Fruit fly (Drosophila melanogaster) whole organism, embryonic: ENCODE results near the gene CG11562.
A peak's percentile ranks its signal among the peaks of the same experiment; 100 is the strongest.

Experiments
- BtbVII ChIP-seq: fragments of 200-800 bp; sonication (Bioruptor generic); optimal IDR thresholded peaks from 3 replicates; lab custom pipeline; 2017; ENCODE audit warnings: missing biosample characterization, mild to moderate bottlenecking, missing genetic modification characterization
- CG10654 ChIP-seq: fragments of 200-800 bp; sonication (Bioruptor generic); optimal IDR thresholded peaks from 2 replicates; lab custom pipeline; 2016; ENCODE audit warnings: missing biosample characterization, missing genetic modification characterization
- CG11696 ChIP-seq: fragments of 200-800 bp; sonication (Bioruptor generic); IDR thresholded peaks from 2 replicates; pipeline ENCODE4 v1.3.6; 2022; ENCODE audit warnings: missing biosample characterization, missing genetic modification characterization
- CG13894 ChIP-seq: fragments of 200-800 bp; sonication (Bioruptor generic); optimal IDR thresholded peaks from 3 replicates; lab custom pipeline; 2018; ENCODE audit warnings: missing biosample characterization, mild to moderate bottlenecking, missing genetic modification characterization, moderate library complexity
- CG15073 ChIP-seq: fragments of 200-800 bp; sonication (Bioruptor generic); optimal IDR thresholded peaks from 2 replicates; lab custom pipeline; 2016; ENCODE audit warnings: missing biosample characterization, missing genetic modification characterization
- CG16779 ChIP-seq: fragments of 200-800 bp; sonication (Bioruptor generic); IDR thresholded peaks from 2 replicates; pipeline ENCODE4 v1.3.6; 2022; ENCODE audit warnings: missing biosample characterization, missing genetic modification characterization
- CG17359 ChIP-seq: fragments of 200-800 bp; sonication (Bioruptor generic); optimal IDR thresholded peaks from 3 replicates; lab custom pipeline; 2018; ENCODE audit warnings: missing biosample characterization, mild to moderate bottlenecking, missing genetic modification characterization, moderate library complexity
- CG34376 ChIP-seq: fragments of 200-800 bp; sonication (Bioruptor generic); optimal IDR thresholded peaks from 2 replicates; lab custom pipeline; 2018; ENCODE audit warnings: missing biosample characterization, mild to moderate bottlenecking, missing genetic modification characterization
- CG3847 ChIP-seq: fragments of 200-800 bp; sonication (Bioruptor generic); IDR thresholded peaks from 2 replicates; pipeline ENCODE4 v1.3.6; 2022; ENCODE audit warnings: missing biosample characterization, missing genetic modification characterization
- CG6254 ChIP-seq: fragments of 200-800 bp; sonication (Bioruptor generic); optimal IDR thresholded peaks from 3 replicates; lab custom pipeline; 2017; ENCODE audit warnings: mild to moderate bottlenecking, missing biosample characterization, missing genetic modification reagents, missing genetic modification characterization
- CG6854 ChIP-seq: fragments of 200-800 bp; sonication (Bioruptor generic); optimal IDR thresholded peaks from 3 replicates; lab custom pipeline; 2017; ENCODE audit warnings: missing biosample characterization, mild to moderate bottlenecking, missing genetic modification characterization
- CG9932 ChIP-seq: fragments of 200-800 bp; sonication (Bioruptor generic); IDR thresholded peaks from 2 replicates; pipeline ENCODE4 v1.3.6; 2022; ENCODE audit warnings: missing biosample characterization, missing genetic modification characterization
- CHES-1-like ChIP-seq: fragments of 200-800 bp; sonication (Bioruptor generic); optimal IDR thresholded peaks from 2 replicates; lab custom pipeline; 2016; ENCODE audit warnings: missing biosample characterization, missing genetic modification characterization
- Camta ChIP-seq: fragments of 200-800 bp; sonication (Bioruptor generic); optimal IDR thresholded peaks from 2 replicates; lab custom pipeline; 2016; ENCODE audit warnings: missing biosample characterization, missing genetic modification characterization
- CrebB ChIP-seq: fragments of 200-800 bp; sonication (Bioruptor generic); optimal IDR thresholded peaks from 3 replicates; lab custom pipeline; 2018; ENCODE audit warnings: missing biosample characterization, mild to moderate bottlenecking, missing genetic modification characterization
- Deaf1 ChIP-seq: fragments of 200-800 bp; optimal IDR thresholded peaks from 3 replicates; lab custom pipeline; 2019; ENCODE audit warnings: missing biosample characterization, mild to moderate bottlenecking, missing genetic modification characterization, moderate library complexity
- GATAe ChIP-seq: fragments of 200-800 bp; sonication (Bioruptor generic); conservative IDR thresholded peaks from 2 replicates; pipeline ENCODE4 v1.3.6; 2022; ENCODE audit warnings: missing biosample characterization, missing genetic modification characterization
- Med ChIP-seq: fragments of 200-800 bp; sonication (Bioruptor generic); peaks from one replicate; lab custom pipeline; 2016; ENCODE audit warnings: missing biosample characterization, missing genetic modification characterization, mild to moderate bottlenecking, inconsistent platforms, moderate library complexity
- Rfx ChIP-seq: fragments of 200-800 bp; sonication (Bioruptor generic); IDR thresholded peaks from 2 replicates; pipeline ENCODE4 v1.3.6; 2022; ENCODE audit warnings: missing biosample characterization, missing genetic modification characterization
- Tbp ChIP-seq: fragments of >200 bp; optimal IDR thresholded peaks from 2 replicates; lab custom pipeline; 2018; ENCODE audit warnings: missing biosample characterization, missing genetic modification characterization
- bbx ChIP-seq: fragments of 200-800 bp; sonication (Bioruptor generic); IDR thresholded peaks from 2 replicates; pipeline ENCODE4 v1.3.6; 2022; ENCODE audit warnings: missing biosample characterization, missing genetic modification characterization; ENCODE audit not compliant: partially characterized antibody
- bowl ChIP-seq: fragments of 200-800 bp; sonication (Bioruptor generic); IDR thresholded peaks from 2 replicates; pipeline ENCODE4 v1.3.6; 2022; ENCODE audit warnings: missing biosample characterization, missing genetic modification characterization
- cad ChIP-seq: fragments of >200 bp; optimal IDR thresholded peaks from 2 replicates; lab custom pipeline; 2017; ENCODE audit warnings: missing biosample characterization, missing genetic modification characterization
- chinmo ChIP-seq: fragments of 200-800 bp; sonication (Bioruptor generic); IDR thresholded peaks from 4 replicates; pipeline ENCODE4 v1.3.6; 2022; ENCODE audit warnings: missing biosample characterization, missing genetic modification characterization; ENCODE audit not compliant: partially characterized antibody
- ci ChIP-seq: fragments of 200-800 bp; sonication (Bioruptor generic); IDR thresholded peaks from 3 replicates; pipeline ENCODE4 v1.3.6; 2022; ENCODE audit warnings: missing biosample characterization, missing genetic modification characterization
- cwo ChIP-seq: fragments of 200-800 bp; sonication (Bioruptor generic); optimal IDR thresholded peaks from 3 replicates; lab custom pipeline; 2017; ENCODE audit warnings: missing biosample characterization, missing genetic modification characterization, mild to moderate bottlenecking, moderate library complexity, missing genetic modification reagents
- da ChIP-seq: fragments of 200-800 bp; sonication (Bioruptor generic); optimal IDR thresholded peaks from 2 replicates; lab custom pipeline; 2016; ENCODE audit warnings: missing biosample characterization, missing genetic modification characterization
- dpn ChIP-seq, 2 experiments: fragments of 200-800 bp; sonication (Bioruptor generic); optimal IDR thresholded peaks; 3 replicates each; lab custom pipeline; 2016; ENCODE audit warnings: missing biosample characterization in 2 of 2, missing genetic modification characterization in 2 of 2
- exex ChIP-seq: fragments of 200-800 bp; sonication (Bioruptor generic); optimal IDR thresholded peaks from 4 replicates; lab custom pipeline; 2018; ENCODE audit warnings: missing biosample characterization, mild to moderate bottlenecking, missing genetic modification characterization, moderate library complexity
- ftz-f1 ChIP-seq: fragments of 200-800 bp; sonication (Bioruptor generic); optimal IDR thresholded peaks from 2 replicates; lab custom pipeline; 2016; ENCODE audit warnings: missing biosample characterization, missing genetic modification characterization
- grn ChIP-seq: fragments of 200-800 bp; sonication (Bioruptor generic); optimal IDR thresholded peaks from 3 replicates; lab custom pipeline; 2017; ENCODE audit warnings: missing biosample characterization, missing genetic modification characterization
- jing ChIP-seq: fragments of 200-800 bp; sonication (Bioruptor generic); optimal IDR thresholded peaks from 2 replicates; lab custom pipeline; 2018; ENCODE audit warnings: missing biosample characterization, mild to moderate bottlenecking, missing genetic modification characterization
- ken ChIP-seq: fragments of 200-800 bp; sonication (Bioruptor generic); IDR thresholded peaks from 3 replicates; pipeline ENCODE4 v1.3.6; 2022; ENCODE audit warnings: missing biosample characterization, missing genetic modification characterization
- kni ChIP-seq: fragments of 200-800 bp; sonication (Bioruptor generic); optimal IDR thresholded peaks from 3 replicates; lab custom pipeline; 2017; ENCODE audit warnings: mild to moderate bottlenecking, missing biosample characterization, missing genetic modification reagents, missing genetic modification characterization
- lilli ChIP-seq: fragments of 200-800 bp; sonication (Bioruptor generic); optimal IDR thresholded peaks from 3 replicates; lab custom pipeline; 2016; ENCODE audit warnings: missing biosample characterization, missing genetic modification characterization
- mirr ChIP-seq: fragments of 200-800 bp; sonication (Bioruptor generic); optimal IDR thresholded peaks from 3 replicates; lab custom pipeline; 2018; ENCODE audit warnings: missing biosample characterization, mild to moderate bottlenecking, missing genetic modification characterization
- oc ChIP-seq: fragments of 200-800 bp; sonication (Bioruptor generic); optimal IDR thresholded peaks from 2 replicates; lab custom pipeline; 2018; ENCODE audit warnings: missing biosample characterization, mild to moderate bottlenecking, missing genetic modification characterization, moderate library complexity
- psq ChIP-seq: fragments of 200-800 bp; sonication (Bioruptor generic); optimal IDR thresholded peaks from 2 replicates; lab custom pipeline; 2017; ENCODE audit warnings: missing biosample characterization, missing genetic modification characterization
- repo ChIP-seq: fragments of 200-800 bp; sonication (Bioruptor generic); optimal IDR thresholded peaks from 2 replicates; lab custom pipeline; 2016; ENCODE audit warnings: missing biosample characterization, missing genetic modification characterization
- rib ChIP-seq: fragments of 200-800 bp; sonication (Bioruptor generic); IDR thresholded peaks from 2 replicates; pipeline ENCODE4 v1.3.6; 2022; ENCODE audit warnings: missing biosample characterization, missing genetic modification characterization
- schlank ChIP-seq: fragments of 200-800 bp; sonication (Bioruptor generic); optimal IDR thresholded peaks from 2 replicates; lab custom pipeline; 2018; ENCODE audit warnings: missing biosample characterization, mild to moderate bottlenecking, missing genetic modification characterization
- slbo ChIP-seq: fragments of 200-800 bp; sonication (Bioruptor generic); IDR thresholded peaks from 2 replicates; pipeline ENCODE4 v1.3.6; 2022; ENCODE audit warnings: missing biosample characterization, missing genetic modification characterization
- sug ChIP-seq: fragments of 200-800 bp; optimal IDR thresholded peaks from 2 replicates; lab custom pipeline; 2019; ENCODE audit warnings: missing biosample characterization, mild to moderate bottlenecking, missing genetic modification characterization, moderate library complexity
- tgo ChIP-seq: fragments of 200-800 bp; sonication (Bioruptor generic); IDR thresholded peaks from 3 replicates; pipeline ENCODE4 v1.3.6; 2022; ENCODE audit warnings: missing biosample characterization, missing genetic modification characterization
- ttk ChIP-seq: fragments of 200-800 bp; sonication (Bioruptor generic); IDR thresholded peaks from 2 replicates; pipeline ENCODE4 v2.1.2; 2022; ENCODE audit warnings: missing biosample characterization, missing genetic modification characterization
- usp ChIP-seq: fragments of >200 bp; optimal IDR thresholded peaks from 2 replicates; lab custom pipeline; 2017; ENCODE audit warnings: missing biosample characterization, missing genetic modification characterization
- wdn ChIP-seq: fragments of 200-800 bp; sonication (Bioruptor generic); IDR thresholded peaks from 2 replicates; pipeline ENCODE4 v1.3.6; 2022; ENCODE audit warnings: missing biosample characterization, missing genetic modification characterization

Gene CG11562

dm6 chr2L:300877-301706 lies 8.9 kb downstream of the CG11562 start:
- TF ChIP-seq oc (tag; lab: Kevin White, UChicago) (no peak), rib (GFP tag; lab: Robert Waterston, UW) (peak; percentile 83), CG11696 (GFP tag; lab: Robert Waterston, UW) (peak; percentile 66), CG13894 (peak; percentile 21), CG34376 (GFP tag; lab: Kevin White, UChicago) (peak; percentile 91), mirr (GFP tag; lab: Kevin White, UChicago) (peak; percentile 63), ci (GFP tag; lab: Robert Waterston, UW) (0 out of 3 replicates have a peak, but pooled peaks have one; percentile 24), da (GFP tag; lab: Kevin White, UChicago) (no peak), bowl (GFP tag; lab: Robert Waterston, UW) (no peak), BtbVII (GFP tag; lab: Kevin White, UChicago) (peak; percentile 9), Deaf1 (tag; lab: Kevin White, UChicago) (peak; percentile 67), CG3847 (GFP tag; lab: Robert Waterston, UW) (0 out of 2 replicates have a peak, but pooled peaks have one; percentile 9), Med (peak; percentile 71), GATAe (peak; percentile 32; the same call in 1 of the 2 replicates), bbx (GFP tag; lab: Robert Waterston, UW) (no peak), exex (peak; percentile 72), cwo (peak; percentile 47), ken (0 out of 3 replicates have a peak, but pooled peaks have one; percentile 7), lilli (GFP tag; lab: Kevin White, UChicago) (no peak), tgo (GFP tag; lab: Robert Waterston, UW) (no peak), psq (no peak), repo (GFP tag; lab: Kevin White, UChicago) (no peak), slbo (peak; percentile 18; the same call in 1 of the 2 replicates), CG6254 (GFP tag; lab: Kevin White, UChicago) (no peak), chinmo (GFP tag; lab: Robert Waterston, UW) (0 out of 4 replicates have a peak, but pooled peaks have one; percentile 35), grn (GFP tag; lab: Kevin White, UChicago) (peak; percentile 93), CG10654 (GFP tag; lab: Kevin White, UChicago) (no peak), sug (tag; lab: Kevin White, UChicago) (peak; percentile 77), ftz-f1 (peak; percentile 12)

- no peak for TF ChIP-seq ttk (GFP tag; lab: Robert Waterston, UW)
- no peak for TF ChIP-seq CHES-1-like (GFP tag; lab: Kevin White, UChicago)
- no peak for TF ChIP-seq jing (GFP tag; lab: Kevin White, UChicago)
- no peak for TF ChIP-seq schlank (tag; lab: Kevin White, UChicago)
- no peak for TF ChIP-seq CG17359 (tag; lab: Kevin White, UChicago)
- TF ChIP-seq CG15073 (GFP tag; lab: Kevin White, UChicago) = no peak
- TF ChIP-seq CG9932 (GFP tag; lab: Robert Waterston, UW) = no peak
- no peak for TF ChIP-seq Tbp (GFP tag; lab: Kevin White, UChicago)
- no peak for TF ChIP-seq CG16779 (GFP tag; lab: Robert Waterston, UW)
- TF ChIP-seq cad (GFP tag; lab: Kevin White, UChicago) = no peak
- no peak for TF ChIP-seq wdn (GFP tag; lab: Robert Waterston, UW)
- TF ChIP-seq Rfx (GFP tag; lab: Robert Waterston, UW) = no peak
- TF ChIP-seq dpn (GFP tag; optimal IDR thresholded peaks at IDR 0.05; lab: Kevin White, UChicago) = no peak
- TF ChIP-seq usp (GFP tag; lab: Kevin White, UChicago) = no peak
- no peak for TF ChIP-seq CrebB (tag; lab: Kevin White, UChicago)
- TF ChIP-seq Camta (GFP tag; lab: Kevin White, UChicago) = no peak
- TF ChIP-seq CG6854 (GFP tag; lab: Kevin White, UChicago) = no peak
- no peak for TF ChIP-seq kni (GFP tag; lab: Kevin White, UChicago)
Measured at dm6 chr2L:303306-303962, 11.2 kb downstream of the CG11562 start.
